Worm (Caenorhabditis elegans): ENCODE measurements around the gene srz-9.

The srz-9 gene

DNA sequence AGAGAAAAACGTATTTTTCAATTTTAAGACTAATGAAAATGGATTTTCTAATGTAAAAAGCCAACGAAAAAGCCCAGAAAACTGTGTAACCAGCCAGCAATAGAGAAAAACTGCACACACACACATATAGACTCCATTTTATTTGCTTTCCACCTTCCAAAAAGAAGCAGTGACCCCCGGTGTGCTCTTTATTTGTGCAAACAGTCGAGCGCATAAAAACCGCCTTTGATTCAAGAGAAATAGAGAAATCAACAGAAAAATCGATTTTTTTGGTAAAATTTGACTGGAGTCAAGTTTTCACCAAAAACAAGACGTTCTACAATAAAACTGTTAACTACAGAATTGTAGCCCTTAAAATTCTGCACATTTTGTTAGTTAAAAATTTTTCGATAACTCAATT lies 35.2 kb upstream of the srz-9 start (continued):
- TF ChIP-seq unc-62 (GFP tag; optimal IDR thresholded peaks at IDR 0.05): no peak
- no peak for TF ChIP-seq cebp-2 (GFP tag; IDR thresholded peaks at IDR 0.05)

DNA sequence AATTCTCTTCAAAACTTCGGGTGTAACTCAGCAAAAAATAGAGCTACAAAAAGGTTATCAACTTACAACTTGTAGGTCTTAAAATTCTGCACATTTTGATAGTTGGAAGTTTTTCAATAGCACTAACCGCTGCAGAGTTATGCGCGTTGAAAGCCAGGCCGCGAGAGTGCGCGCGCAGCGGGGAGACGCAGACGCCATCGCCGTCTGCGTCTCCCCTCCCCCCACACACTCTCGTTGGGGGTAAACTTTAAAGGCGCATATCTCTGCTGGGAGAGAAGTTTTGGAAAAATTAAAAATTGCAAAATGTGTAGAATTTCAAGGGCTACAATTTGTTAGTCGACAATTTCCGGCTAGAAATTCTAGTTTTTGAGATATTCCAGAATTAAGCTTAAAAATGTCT lies 34.3 kb upstream of the srz-9 start:
- TF ChIP-seq zfh-2 (GFP tag; conservative IDR thresholded peaks at IDR 0.05) (peak; percentile 63), Y67H2A.10 (GFP tag; conservative IDR thresholded peaks at IDR 0.05) (no peak), ztf-22 (GFP tag; optimal IDR thresholded peaks at IDR 0.05) (no peak), gei-17 (GFP tag; optimal IDR thresholded peaks at IDR 0.05) (no peak), snpc-1.1 (tag; optimal IDR thresholded peaks at IDR 0.05; ENCODE audit: insufficient read depth) (no peak), K12H6.12 (tag; optimal IDR thresholded peaks at IDR 0.05) (no peak), hmg-1.2 (GFP tag; IDR thresholded peaks at IDR 0.05) (peak; percentile 79), aptf-2 (GFP tag; conservative IDR thresholded peaks at IDR 0.05) (no peak), bed-2 (GFP tag; IDR thresholded peaks at IDR 0.05) (no peak)

DNA sequence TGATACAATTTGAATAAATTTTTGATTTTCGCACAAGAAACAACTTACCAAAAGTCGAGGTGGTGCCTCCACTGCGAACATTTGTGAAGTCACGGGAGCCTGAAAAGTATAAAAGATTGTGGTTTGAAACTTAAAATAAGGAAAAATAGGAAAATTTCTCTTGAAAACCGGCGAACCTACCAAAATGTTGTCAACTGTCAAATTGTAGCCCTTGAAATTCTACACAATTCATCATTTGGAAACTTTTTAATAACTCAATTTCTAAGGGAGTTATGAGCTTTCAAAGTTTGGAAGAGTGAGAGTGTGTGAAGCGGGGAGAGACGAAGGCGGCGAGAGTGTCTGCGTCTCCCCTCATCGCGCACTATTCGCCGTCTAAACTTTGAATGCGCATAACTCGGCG lies 33.6 kb upstream of the srz-9 start, which contains the start of gene pes-4:
pes-4 (minus strand) TSS at position 101 of the 400 bp plus-strand sequence.
- TF ChIP-seq hmg-1.2 (GFP tag; IDR thresholded peaks at IDR 0.05) (peak; percentile 46; the same call in 1 of the 2 replicates), let-526 (GFP tag; IDR thresholded peaks at IDR 0.05) (no peak)

DNA sequence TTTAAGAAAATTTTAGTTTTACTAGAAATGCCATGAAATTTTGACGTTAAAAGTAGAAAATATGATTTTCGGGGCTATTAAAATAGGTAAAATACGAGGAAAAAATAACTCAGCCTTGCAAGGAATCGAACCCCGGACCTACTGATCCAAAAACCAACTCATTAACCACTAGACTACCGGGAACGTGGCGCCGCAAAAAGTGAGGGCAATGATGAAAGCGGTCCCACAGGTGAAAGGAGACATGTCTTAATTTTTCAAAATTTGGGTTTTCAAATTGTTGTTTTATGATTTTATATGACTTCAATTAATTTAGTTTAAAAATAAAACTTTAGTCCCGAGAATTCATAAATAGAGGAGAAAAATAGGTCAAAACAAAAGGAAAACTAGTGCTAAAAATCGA lies 33.1 kb upstream of the srz-9 start:
- peak; percentile 13 for TF ChIP-seq rpc-1 (optimal IDR thresholded peaks at IDR 0.05)
- peak; percentile 60 for TF ChIP-seq rpc-1 (tag; optimal IDR thresholded peaks at IDR 0.05)
- TF ChIP-seq ZK185.1 (tag; optimal IDR thresholded peaks at IDR 0.05; ENCODE audit: poor library complexity, severe bottlenecking): no peak
- TF ChIP-seq unc-62 (GFP tag; optimal IDR thresholded peaks at IDR 0.05): no peak
- TF ChIP-seq tbp1 (GFP tag; optimal IDR thresholded peaks at IDR 0.05): peak; percentile 82
- TF ChIP-seq B0261.1 (tag; optimal IDR thresholded peaks at IDR 0.05): peak; percentile 65

DNA sequence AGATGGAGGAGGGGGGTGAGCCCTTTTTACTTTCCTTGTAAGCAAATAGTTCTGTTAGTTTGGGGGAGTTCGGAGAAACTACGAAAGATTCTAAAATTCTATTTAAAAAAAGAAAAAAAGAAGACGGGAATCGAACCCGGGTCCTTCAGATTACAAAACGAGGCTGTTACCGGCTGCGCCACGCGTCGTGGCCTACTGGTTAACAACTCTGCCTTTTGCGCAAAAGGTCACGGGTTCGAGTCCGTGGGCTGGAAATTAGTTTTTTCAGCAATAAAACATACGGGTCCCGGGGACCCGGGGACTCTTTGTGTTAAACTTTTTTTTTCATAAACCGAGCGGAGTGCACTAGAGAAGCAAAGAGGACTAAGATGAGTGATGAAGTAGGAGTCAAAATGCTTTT lies 32.6 kb upstream of the srz-9 start:
- TF ChIP-seq D2030.7 (GFP tag; IDR thresholded peaks at IDR 0.05) (peak; percentile 39; the same call in 1 of the 2 replicates), atf-7 (tag; optimal IDR thresholded peaks at IDR 0.05) (no peak), zfh-2 (GFP tag; conservative IDR thresholded peaks at IDR 0.05) (0 out of 2 replicates have a peak, but pooled peaks have one; percentile 23), ccch-3 (GFP tag; optimal IDR thresholded peaks at IDR 0.05) (no peak), pbrm-1 (GFP tag; IDR thresholded peaks at IDR 0.05) (peak; percentile 70)

DNA sequence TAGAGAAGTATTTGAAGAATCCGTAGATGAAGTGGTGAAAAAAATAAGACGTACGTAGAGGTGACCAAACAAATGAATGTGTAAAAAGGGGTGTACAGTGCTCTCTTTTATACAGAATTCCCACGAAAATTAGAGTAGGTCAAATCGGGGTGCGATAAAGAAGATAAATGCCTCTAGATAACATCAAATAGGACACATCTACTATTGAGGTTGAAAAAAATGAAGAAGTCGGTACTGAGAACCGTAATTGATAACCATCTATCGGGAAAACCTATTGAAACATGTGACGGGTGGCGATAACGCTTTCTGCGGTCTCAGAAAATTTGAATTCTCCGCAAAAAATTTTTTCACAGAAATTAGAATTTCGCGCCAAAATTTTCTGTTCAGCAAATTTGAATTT lies 25.1 kb upstream of the srz-9 start, which contains the start of gene fbxa-61:
fbxa-61 (plus strand) TSS at position 345 of the 400 bp plus-strand sequence.
- TF ChIP-seq lir-1 (GFP tag; conservative IDR thresholded peaks at IDR 0.05) (no peak), ceh-27 (GFP tag; optimal IDR thresholded peaks at IDR 0.05) (no peak), nhr-27 (tag; optimal IDR thresholded peaks at IDR 0.05) (no peak), C17E4.6 (GFP tag; IDR thresholded peaks at IDR 0.05) (no peak), hlh-12 (tag; optimal IDR thresholded peaks at IDR 0.05) (no peak), zim-3 (tag; optimal IDR thresholded peaks at IDR 0.05) (no peak), tbp1 (GFP tag; optimal IDR thresholded peaks at IDR 0.05) (no peak), let-526 (GFP tag; IDR thresholded peaks at IDR 0.05) (no peak), F55B11.4 (tag; optimal IDR thresholded peaks at IDR 0.05; ENCODE audit: borderline replicate concordance, insufficient read depth) (no peak), bed-1 (GFP tag; IDR thresholded peaks at IDR 0.05) (no peak), nhr-179 (tag; optimal IDR thresholded peaks at IDR 0.05) (no peak), mcd-1 (GFP tag; IDR thresholded peaks at IDR 0.05) (no peak), tbx-9 (tag; optimal IDR thresholded peaks at IDR 0.05; ENCODE audit: borderline replicate concordance) (no peak)
